Fruit fly (Drosophila melanogaster): ENCODE measurements around the gene ppk18.

- TF ChIP-seq toe (GFP tag; optimal IDR thresholded peaks at IDR 0.05) (no peak), cnc (optimal IDR thresholded peaks at IDR 0.05) (no peak), CG12768 (GFP tag; optimal IDR thresholded peaks at IDR 0.05) (no peak), kay (GFP tag; ENCODE audit: borderline replicate concordance) (peak; percentile 35), Crg-1 (GFP tag; optimal IDR thresholded peaks at IDR 0.05) (peak; percentile 10), CG11617 (GFP tag; optimal IDR thresholded peaks at IDR 0.05) (peak; percentile 16), CG33017 (tag; optimal IDR thresholded peaks at IDR 0.05) (no peak), CG7101 (tag; optimal IDR thresholded peaks at IDR 0.05) (peak; percentile 25), bab1 (GFP tag; optimal IDR thresholded peaks at IDR 0.05) (no peak), CG5204 (GFP tag; optimal IDR thresholded peaks at IDR 0.05) (no peak), CG7045 (GFP tag; optimal IDR thresholded peaks at IDR 0.05) (no peak)
These were observed 4.3 kb upstream of the ppk18 start, which contains the start of the genes ppk11 and ppk16 for dm6 chr2L:9774980-9775628.

Measured in whole organism, adult.